Fruit fly (Drosophila melanogaster) whole organism, embryonic: ENCODE results near the gene CG10185.

Experiments used
- Aef1 ChIP-seq: fragments of 200-800 bp; sonication (Bioruptor generic); IDR thresholded peaks from 3 replicates; pipeline ENCODE4 v1.3.6; 2022; ENCODE audit warnings: missing biosample characterization, missing genetic modification characterization
- Atf3 ChIP-seq: fragments of 200-800 bp; sonication (Bioruptor generic); optimal IDR thresholded peaks from 3 replicates; lab custom pipeline; 2016; ENCODE audit warnings: missing biosample characterization, missing genetic modification characterization
- Bteb2 ChIP-seq: fragments of 200-800 bp; sonication (Bioruptor generic); optimal IDR thresholded peaks from 2 replicates; lab custom pipeline; 2016; ENCODE audit warnings: missing biosample characterization, missing genetic modification characterization
- CG10431 ChIP-seq: fragments of 200-800 bp; sonication (Bioruptor generic); optimal IDR thresholded peaks from 3 replicates; lab custom pipeline; 2018; ENCODE audit warnings: missing biosample characterization, mild to moderate bottlenecking, missing genetic modification characterization
- CG14014 ChIP-seq: fragments of 200-800 bp; sonication (Bioruptor generic); IDR thresholded peaks from 2 replicates; pipeline ENCODE4 v1.3.6; 2022; ENCODE audit warnings: missing biosample characterization, missing genetic modification characterization
- CG14860 ChIP-seq: fragments of 200-800 bp; sonication (Bioruptor generic); IDR thresholded peaks from 3 replicates; pipeline ENCODE4 v1.3.6; 2022; ENCODE audit warnings: missing biosample characterization, missing genetic modification characterization; ENCODE audit not compliant: partially characterized antibody
- CG15479 ChIP-seq: fragments of 200-800 bp; sonication (Bioruptor generic); optimal IDR thresholded peaks from 3 replicates; lab custom pipeline; 2019; ENCODE audit warnings: missing biosample characterization, mild to moderate bottlenecking, missing genetic modification characterization, moderate library complexity
- CG17802 ChIP-seq: fragments of 200-800 bp; sonication (Bioruptor generic); optimal IDR thresholded peaks from 2 replicates; lab custom pipeline; 2018; ENCODE audit warnings: missing biosample characterization, mild to moderate bottlenecking, missing genetic modification characterization, moderate library complexity
- CG18011 ChIP-seq: fragments of 200-800 bp; sonication (Bioruptor generic); optimal IDR thresholded peaks from 2 replicates; lab custom pipeline; 2017; ENCODE audit warnings: missing biosample characterization, missing genetic modification characterization, mild to moderate bottlenecking, moderate library complexity, missing genotype
- CG2199 ChIP-seq: fragments of 200-800 bp; sonication (Bioruptor generic); IDR thresholded peaks from 3 replicates; pipeline ENCODE4 v1.3.6; 2022; ENCODE audit warnings: missing biosample characterization, missing genetic modification characterization
- CG2202 ChIP-seq: fragments of 200-800 bp; sonication (Bioruptor generic); optimal IDR thresholded peaks from 2 replicates; lab custom pipeline; 2018; ENCODE audit warnings: missing biosample characterization, mild to moderate bottlenecking, missing genetic modification characterization
- CG2712 ChIP-seq: fragments of 200-800 bp; optimal IDR thresholded peaks from 3 replicates; lab custom pipeline; 2019; ENCODE audit warnings: missing biosample characterization, mild to moderate bottlenecking, missing genetic modification characterization, moderate library complexity
- CG32767 ChIP-seq: fragments of 200-800 bp; sonication (Bioruptor generic); IDR thresholded peaks from 2 replicates; pipeline ENCODE4 v1.3.6; 2022; ENCODE audit warnings: missing biosample characterization, missing genetic modification characterization
- CG32772 ChIP-seq: fragments of 200-800 bp; sonication (Bioruptor generic); IDR thresholded peaks from 2 replicates; pipeline ENCODE4 v1.3.6; 2022; ENCODE audit warnings: missing biosample characterization, missing genetic modification characterization
- CG4282 ChIP-seq: fragments of 200-800 bp; sonication (Bioruptor generic); optimal IDR thresholded peaks from 2 replicates; lab custom pipeline; 2016; ENCODE audit warnings: missing biosample characterization, missing genetic modification characterization
- CG4404 ChIP-seq: fragments of 200-800 bp; sonication (Bioruptor generic); IDR thresholded peaks from 2 replicates; pipeline ENCODE4 v1.3.6; 2022; ENCODE audit warnings: missing biosample characterization, missing genetic modification characterization
- CG5245 ChIP-seq: fragments of 200-800 bp; sonication (Bioruptor generic); optimal IDR thresholded peaks from 3 replicates; lab custom pipeline; 2016; ENCODE audit warnings: missing biosample characterization, missing genetic modification characterization
- CG6689 ChIP-seq: fragments of 200-800 bp; sonication (Bioruptor generic); IDR thresholded peaks from 2 replicates; pipeline ENCODE4 v1.3.6; 2022; ENCODE audit warnings: missing biosample characterization, missing genetic modification characterization
- CG7357 ChIP-seq: fragments of 200-800 bp; sonication (Bioruptor generic); IDR thresholded peaks from 3 replicates; pipeline ENCODE4 v1.3.6; 2022; ENCODE audit warnings: missing biosample characterization, missing genetic modification characterization
- CG7745 ChIP-seq: fragments of 200-800 bp; sonication (Bioruptor generic); optimal IDR thresholded peaks from 2 replicates; lab custom pipeline; 2018; ENCODE audit warnings: missing biosample characterization, mild to moderate bottlenecking, missing genetic modification characterization, moderate library complexity
- CG7786 ChIP-seq: fragments of 200-800 bp; sonication (Bioruptor generic); optimal IDR thresholded peaks from 2 replicates; lab custom pipeline; 2016; ENCODE audit warnings: missing biosample characterization, missing genetic modification characterization
- Dbx ChIP-seq: fragments of 200-800 bp; sonication (Bioruptor generic); IDR thresholded peaks from 3 replicates; pipeline ENCODE4 v1.3.6; 2022; ENCODE audit warnings: missing biosample characterization, missing genetic modification characterization
- Dp ChIP-seq: fragments of 200-800 bp; sonication (Bioruptor generic); optimal IDR thresholded peaks from 2 replicates; lab custom pipeline; 2018; ENCODE audit warnings: missing biosample characterization, mild to moderate bottlenecking, missing genetic modification characterization, moderate library complexity
- Ets65A ChIP-seq: fragments of 200-800 bp; sonication (Bioruptor generic); peaks from one replicate; lab custom pipeline; 2016; ENCODE audit warnings: missing biosample characterization, missing genetic modification characterization
- HLHmδ ChIP-seq: fragments of 200-800 bp; sonication (Bioruptor generic); optimal IDR thresholded peaks from 2 replicates; lab custom pipeline; 2018; ENCODE audit warnings: missing biosample characterization, mild to moderate bottlenecking, missing genetic modification characterization, moderate library complexity
- Oaz ChIP-seq: fragments of 200-800 bp; sonication (Bioruptor generic); IDR thresholded peaks from 2 replicates; pipeline ENCODE4 v1.3.6; 2022; ENCODE audit warnings: missing biosample characterization, missing genetic modification characterization
- Opbp ChIP-seq: fragments of 200-800 bp; sonication (Bioruptor generic); IDR thresholded peaks from 3 replicates; pipeline ENCODE4 v1.3.6; 2022; ENCODE audit warnings: missing biosample characterization, missing genetic modification characterization; ENCODE audit not compliant: partially characterized antibody
- TFAM ChIP-seq: fragments of 200-800 bp; sonication (Bioruptor generic); optimal IDR thresholded peaks from 2 replicates; lab custom pipeline; 2017; ENCODE audit warnings: missing biosample characterization, missing genetic modification characterization, inconsistent platforms
- ase ChIP-seq: fragments of 200-800 bp; sonication (Bioruptor generic); IDR thresholded peaks from 3 replicates; pipeline ENCODE4 v1.3.6; 2022; ENCODE audit warnings: missing biosample characterization, missing genetic modification characterization
- bab2 ChIP-seq: fragments of 200-800 bp; sonication (Bioruptor generic); optimal IDR thresholded peaks from 2 replicates; lab custom pipeline; 2016; ENCODE audit warnings: missing biosample characterization, missing genetic modification characterization
- bbx ChIP-seq: fragments of 200-800 bp; sonication (Bioruptor generic); IDR thresholded peaks from 2 replicates; pipeline ENCODE4 v1.3.6; 2022; ENCODE audit warnings: missing biosample characterization, missing genetic modification characterization; ENCODE audit not compliant: partially characterized antibody
- bcd ChIP-seq: fragments of 200-800 bp; sonication (Bioruptor generic); optimal IDR thresholded peaks from 2 replicates; lab custom pipeline; 2017; ENCODE audit warnings: missing biosample characterization, mild to moderate bottlenecking, missing genetic modification characterization
- chm ChIP-seq: fragments of 200-800 bp; sonication (Bioruptor generic); IDR thresholded peaks from 2 replicates; pipeline ENCODE4 v1.3.6; 2022; ENCODE audit warnings: missing biosample characterization, missing genetic modification characterization
- dan ChIP-seq: fragments of 200-800 bp; sonication (Bioruptor generic); IDR thresholded peaks from 2 replicates; pipeline ENCODE4 v1.3.6; 2022; ENCODE audit warnings: missing biosample characterization, missing genetic modification characterization
- danr ChIP-seq: fragments of 200-800 bp; sonication (Bioruptor generic); IDR thresholded peaks from 2 replicates; pipeline ENCODE4 v1.3.6; 2022; ENCODE audit warnings: missing biosample characterization, missing genetic modification characterization
- dpn ChIP-seq, 2 experiments: fragments of 200-800 bp; sonication (Bioruptor generic); optimal IDR thresholded peaks; 3 replicates each; lab custom pipeline; 2016; ENCODE audit warnings: missing biosample characterization in 2 of 2, missing genetic modification characterization in 2 of 2
- grn ChIP-seq: fragments of 200-800 bp; sonication (Bioruptor generic); optimal IDR thresholded peaks from 3 replicates; lab custom pipeline; 2017; ENCODE audit warnings: missing biosample characterization, missing genetic modification characterization
- jumu ChIP-seq: fragments of 200-800 bp; sonication (Bioruptor generic); optimal IDR thresholded peaks from 3 replicates; lab custom pipeline; 2016; ENCODE audit warnings: missing biosample characterization, missing genetic modification characterization
- lilli ChIP-seq: fragments of 200-800 bp; sonication (Bioruptor generic); optimal IDR thresholded peaks from 3 replicates; lab custom pipeline; 2016; ENCODE audit warnings: missing biosample characterization, missing genetic modification characterization
- nau ChIP-seq: fragments of 200-800 bp; sonication (Bioruptor generic); optimal IDR thresholded peaks from 3 replicates; lab custom pipeline; 2017; ENCODE audit warnings: missing biosample characterization, mild to moderate bottlenecking, missing genetic modification characterization, missing genetic modification reagents
- nom ChIP-seq: fragments of 200-800 bp; sonication (Bioruptor generic); optimal IDR thresholded peaks from 2 replicates; lab custom pipeline; 2017; ENCODE audit warnings: missing biosample characterization, missing genetic modification characterization, mild to moderate bottlenecking, moderate library complexity, missing genetic modification reagents
- pb ChIP-seq: fragments of 200-800 bp; sonication (Bioruptor generic); optimal IDR thresholded peaks from 3 replicates; lab custom pipeline; 2016; ENCODE audit warnings: missing biosample characterization, missing genetic modification characterization
- pnt ChIP-seq: fragments of 200-800 bp; sonication (Bioruptor generic); optimal IDR thresholded peaks from 3 replicates; lab custom pipeline; 2016; ENCODE audit warnings: missing biosample characterization, missing genetic modification characterization
- repo ChIP-seq: fragments of 200-800 bp; sonication (Bioruptor generic); optimal IDR thresholded peaks from 2 replicates; lab custom pipeline; 2016; ENCODE audit warnings: missing biosample characterization, missing genetic modification characterization
- rib ChIP-seq: fragments of 200-800 bp; sonication (Bioruptor generic); IDR thresholded peaks from 2 replicates; pipeline ENCODE4 v1.3.6; 2022; ENCODE audit warnings: missing biosample characterization, missing genetic modification characterization
- sisA ChIP-seq: fragments of 200-800 bp; sonication (Bioruptor generic); IDR thresholded peaks from 2 replicates; pipeline ENCODE4 v1.3.6; 2022; ENCODE audit warnings: missing biosample characterization, missing genetic modification characterization
- slou ChIP-seq: fragments of 200-800 bp; sonication (Bioruptor generic); optimal IDR thresholded peaks from 3 replicates; lab custom pipeline; 2016; ENCODE audit warnings: missing biosample characterization, missing genetic modification characterization
- so ChIP-seq: fragments of 200-800 bp; sonication (Bioruptor generic); IDR thresholded peaks from 3 replicates; pipeline ENCODE4 v1.3.6; 2022; ENCODE audit warnings: missing biosample characterization, missing genetic modification characterization
- vfl ChIP-seq: fragments of 200-800 bp; sonication (Bioruptor generic); optimal IDR thresholded peaks from 2 replicates; lab custom pipeline; 2016; ENCODE audit warnings: missing biosample characterization, missing genetic modification characterization
- wek ChIP-seq: fragments of 200-800 bp; sonication (Bioruptor generic); optimal IDR thresholded peaks from 3 replicates; lab custom pipeline; 2018; ENCODE audit warnings: missing biosample characterization, mild to moderate bottlenecking, missing genetic modification characterization, moderate library complexity
- z ChIP-seq: fragments of 200-800 bp; sonication (Bioruptor generic); IDR thresholded peaks from 3 replicates; pipeline ENCODE4 v1.3.6; 2022; ENCODE audit warnings: missing biosample characterization, missing genetic modification characterization

CG10185 gene

dm6 chr3R:16025587-16026223 is 41.7 kb downstream of the CG10185 start, which contains the start of gene pnr (continued):
- TF ChIP-seq Opbp (GFP tag; lab: Robert Waterston, UW) (no peak), TFAM (no peak), CG18011 (GFP tag; lab: Kevin White, UChicago) (no peak), CG4282 (GFP tag; lab: Kevin White, UChicago) (no peak), Dp (GFP tag; lab: Kevin White, UChicago) (no peak), CG15479 (GFP tag; lab: Kevin White, UChicago) (no peak), CG32767 (GFP tag; lab: Robert Waterston, UW) (peak; percentile 56; the same call in 1 of the 2 replicates), pb (GFP tag; lab: Kevin White, UChicago) (peak; percentile 14), CG14014 (GFP tag; lab: Robert Waterston, UW) (no peak), grn (GFP tag; lab: Kevin White, UChicago) (peak; percentile 98), Atf3 (GFP tag; lab: Kevin White, UChicago) (no peak), vfl (GFP tag; lab: Kevin White, UChicago) (no peak), repo (GFP tag; lab: Kevin White, UChicago) (no peak), Oaz (no peak), rib (GFP tag; lab: Robert Waterston, UW) (no peak), bbx (GFP tag; lab: Robert Waterston, UW) (no peak), CG2712 (tag; lab: Kevin White, UChicago) (peak; percentile 40), Bteb2 (GFP tag; lab: Kevin White, UChicago) (no peak), Ets65A (GFP tag; lab: Kevin White, UChicago) (peak; percentile 40), CG17802 (tag; lab: Kevin White, UChicago) (no peak), CG2202 (tag; lab: Kevin White, UChicago) (no peak), CG6689 (GFP tag; lab: Robert Waterston, UW) (0 out of 2 replicates have a peak, but pooled peaks have one; percentile 20), dan (GFP tag; lab: Robert Waterston, UW) (no peak), slou (GFP tag; lab: Kevin White, UChicago) (no peak), CG7786 (GFP tag; lab: Kevin White, UChicago) (no peak), bcd (GFP tag; lab: Kevin White, UChicago) (no peak), CG32772 (GFP tag; lab: Robert Waterston, UW) (0 out of 2 replicates have a peak, but pooled peaks have one; percentile 8), danr (GFP tag; lab: Robert Waterston, UW) (no peak), pnt (GFP tag; lab: Kevin White, UChicago) (no peak), HLHmδ (GFP tag; lab: Kevin White, UChicago) (peak; percentile 21), jumu (no peak), nom (GFP tag; lab: Kevin White, UChicago) (peak; percentile 14), wek (peak; percentile 19), Dbx (GFP tag; lab: Robert Waterston, UW) (0 out of 3 replicates have a peak, but pooled peaks have one; percentile 36), dpn (GFP tag; optimal IDR thresholded peaks at IDR 0.05; lab: Kevin White, UChicago) (no peak), CG10431 (GFP tag; lab: Kevin White, UChicago) (no peak), ase (GFP tag; lab: Robert Waterston, UW) (0 out of 3 replicates have a peak, but pooled peaks have one; percentile 10), CG7745 (tag; lab: Kevin White, UChicago) (peak; percentile 74), CG4404 (GFP tag; lab: Robert Waterston, UW) (no peak), nau (no peak), z (no peak; the same call in 2 of the 3 replicates), chm (GFP tag; lab: Robert Waterston, UW) (peak; percentile 67; the same call in 1 of the 2 replicates), CG7357 (GFP tag; lab: Robert Waterston, UW) (no peak), CG5245 (GFP tag; lab: Kevin White, UChicago) (no peak), CG14860 (no peak), Aef1 (no peak), so (no peak; the same call in 2 of the 3 replicates), sisA (no peak), CG2199 (GFP tag; lab: Robert Waterston, UW) (no peak), lilli (GFP tag; lab: Kevin White, UChicago) (no peak), bab2 (GFP tag; lab: Kevin White, UChicago) (no peak)
